Fruit fly (Drosophila melanogaster) whole organism: ENCODE results near the gene Fitm.

Experiments
- CG8478 ChIP-seq: fragments of >200 bp; optimal IDR thresholded peaks from 2 replicates; lab custom pipeline; 2018; ENCODE audit warnings: inconsistent platforms
- Dll ChIP-seq: fragments of >200 bp; optimal IDR thresholded peaks from 2 replicates; lab custom pipeline; 2017
- EcR ChIP-seq, 2 experiments: fragments of >200 bp; optimal IDR thresholded peaks; 2 replicates each; lab custom pipeline; 2017; ENCODE audit warnings: missing biosample characterization in 2 of 2, missing genetic modification characterization in 2 of 2, missing genetic modification reagents in 2 of 2
- pan ChIP-seq: fragments of >200 bp; optimal IDR thresholded peaks from 2 replicates; lab custom pipeline; 2017
- psq ChIP-seq: fragments of >200 bp; optimal IDR thresholded peaks from 2 replicates; lab custom pipeline; 2017
- usp ChIP-seq: fragments of >200 bp; optimal IDR thresholded peaks from 2 replicates; lab custom pipeline; 2017; ENCODE audit warnings: missing biosample characterization, missing genetic modification characterization, mixed read lengths

DNA sequence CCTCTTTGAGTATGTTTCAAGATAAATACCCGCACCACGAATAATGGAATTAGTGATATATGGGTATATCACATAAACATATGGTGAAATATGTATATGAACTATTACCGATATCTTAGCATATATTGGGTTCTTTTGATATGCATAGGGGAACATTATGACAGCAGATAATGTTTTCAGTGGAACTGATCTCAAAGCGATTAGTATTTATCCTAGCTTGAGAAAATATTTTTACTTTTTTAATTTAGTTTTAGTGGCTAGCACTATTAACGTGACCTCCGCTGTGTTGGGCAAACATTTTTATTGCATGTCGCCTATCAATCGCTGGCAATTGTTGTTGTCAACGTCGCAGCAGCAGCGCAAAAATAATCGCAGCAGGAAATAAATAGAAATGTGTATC is 42.5 kb upstream of the Fitm start:
- no peak for TF ChIP-seq pan
- no peak for TF ChIP-seq EcR (GFP tag; optimal IDR thresholded peaks at IDR 0.05; lab: Kevin White, UChicago)
- no peak for TF ChIP-seq usp (GFP tag; lab: Kevin White, UChicago)
- TF ChIP-seq psq (lab: Kevin White, UChicago) = no peak
- TF ChIP-seq Dll (lab: Kevin White, UChicago) = no peak
- TF ChIP-seq CG8478 (lab: Kevin White, UChicago) = no peak
